Fruit fly (Drosophila melanogaster) whole organism, prepupa: ENCODE measurements around the gene Cp19.

ENCODE experiments used
- Blimp-1 ChIP-seq: fragments of 200-800 bp; sonication (Bioruptor generic); optimal IDR thresholded peaks from 3 replicates; lab custom pipeline; 2017; ENCODE audit warnings: missing biosample characterization, missing genetic modification characterization, mild to moderate bottlenecking, moderate library complexity, missing genetic modification reagents
- CG11762 ChIP-seq: fragments of 200-800 bp; sonication (Bioruptor generic); optimal IDR thresholded peaks from 3 replicates; lab custom pipeline; 2016; ENCODE audit warnings: missing biosample characterization, missing genetic modification characterization; ENCODE audit not compliant: insufficient read depth
- CG15336 ChIP-seq: fragments of 200-800 bp; sonication (Bioruptor generic); IDR thresholded peaks from 2 replicates; pipeline ENCODE4 v1.3.6; 2022; ENCODE audit warnings: missing biosample characterization, missing genetic modification characterization
- CG1621 ChIP-seq: fragments of 200-800 bp; sonication (Bioruptor generic); optimal IDR thresholded peaks from 3 replicates; lab custom pipeline; 2018; ENCODE audit warnings: missing biosample characterization, mild to moderate bottlenecking, missing genetic modification characterization
- CG3032 ChIP-seq: fragments of 200-800 bp; optimal IDR thresholded peaks from 2 replicates; lab custom pipeline; 2019; ENCODE audit warnings: missing biosample characterization, mild to moderate bottlenecking, missing genetic modification characterization, moderate library complexity
- CG31627 ChIP-seq: fragments of 200-800 bp; sonication (Bioruptor generic); optimal IDR thresholded peaks from 3 replicates; lab custom pipeline; 2016; ENCODE audit warnings: missing biosample characterization, missing genetic modification characterization
- CG32006 ChIP-seq: fragments of 200-800 bp; sonication (Bioruptor generic); optimal IDR thresholded peaks from 3 replicates; lab custom pipeline; 2017; ENCODE audit warnings: missing biosample characterization, mild to moderate bottlenecking, missing genetic modification characterization
- CG34406 ChIP-seq: fragments of 200-800 bp; sonication (Bioruptor generic); optimal IDR thresholded peaks from 3 replicates; lab custom pipeline; 2016; ENCODE audit warnings: missing biosample characterization, missing genetic modification characterization
- CG3919 ChIP-seq: fragments of 200-800 bp; sonication (Bioruptor generic); optimal IDR thresholded peaks from 3 replicates; lab custom pipeline; 2016; ENCODE audit warnings: missing biosample characterization, missing genetic modification characterization
- CG6163 ChIP-seq: fragments of 200-800 bp; sonication (Bioruptor generic); IDR thresholded peaks from 3 replicates; pipeline ENCODE4 v1.3.6; 2022; ENCODE audit warnings: missing biosample characterization, missing genetic modification characterization
- CG6792 ChIP-seq: fragments of 200-800 bp; sonication (Bioruptor generic); optimal IDR thresholded peaks from 3 replicates; lab custom pipeline; 2016; ENCODE audit warnings: missing biosample characterization, missing genetic modification characterization
- CG6808 ChIP-seq: fragments of 200-800 bp; sonication (Bioruptor generic); optimal IDR thresholded peaks from 3 replicates; lab custom pipeline; 2017; ENCODE audit warnings: missing biosample characterization, missing genetic modification characterization, mild to moderate bottlenecking, moderate library complexity, missing genetic modification reagents
- CG6854 ChIP-seq: fragments of 200-800 bp; sonication (Bioruptor generic); optimal IDR thresholded peaks from 2 replicates; lab custom pipeline; 2017; ENCODE audit warnings: missing biosample characterization, mild to moderate bottlenecking, missing genetic modification characterization
- CG7368 ChIP-seq: fragments of 200-800 bp; sonication (Bioruptor generic); optimal IDR thresholded peaks from 3 replicates; lab custom pipeline; 2016; ENCODE audit warnings: missing biosample characterization, missing genetic modification characterization
- CG8119 ChIP-seq: fragments of 200-800 bp; sonication (Bioruptor generic); IDR thresholded peaks from 3 replicates; pipeline ENCODE4 v1.3.6; 2022; ENCODE audit warnings: missing biosample characterization, missing genetic modification characterization
- CG8319 ChIP-seq: fragments of 200-800 bp; sonication (Bioruptor generic); optimal IDR thresholded peaks from 3 replicates; lab custom pipeline; 2016; ENCODE audit warnings: missing biosample characterization, missing genetic modification characterization
- CG8632 ChIP-seq: fragments of 200-800 bp; sonication (Bioruptor generic); optimal IDR thresholded peaks from 3 replicates; lab custom pipeline; 2016; ENCODE audit warnings: missing biosample characterization, missing genetic modification characterization
- CG9139 ChIP-seq: fragments of 200-800 bp; sonication (Bioruptor generic); optimal IDR thresholded peaks from 3 replicates; lab custom pipeline; 2017; ENCODE audit warnings: missing biosample characterization, mild to moderate bottlenecking, missing genetic modification characterization
- Eip75B ChIP-seq: fragments of 200-800 bp; sonication (Bioruptor generic); optimal IDR thresholded peaks from 3 replicates; lab custom pipeline; 2016; ENCODE audit warnings: missing biosample characterization, missing genetic modification characterization
- Eip78C ChIP-seq: fragments of 200-800 bp; sonication (Bioruptor generic); peaks from one replicate; lab custom pipeline; 2016; ENCODE audit warnings: missing biosample characterization, missing genetic modification characterization
- Eip93F ChIP-seq: fragments of 200-800 bp; sonication (Bioruptor generic); optimal IDR thresholded peaks from 2 replicates; lab custom pipeline; 2016; ENCODE audit warnings: missing biosample characterization, mild to moderate bottlenecking, missing genetic modification characterization
- Ets21C ChIP-seq: fragments of 200-800 bp; sonication (Bioruptor generic); optimal IDR thresholded peaks from 3 replicates; lab custom pipeline; 2016; ENCODE audit warnings: missing biosample characterization, missing genetic modification characterization
- Gug ChIP-seq: fragments of 200-800 bp; sonication (Bioruptor generic); IDR thresholded peaks from 2 replicates; pipeline ENCODE4 v1.3.6; 2022; ENCODE audit warnings: missing biosample characterization, missing genetic modification characterization
- Hr38 ChIP-seq: sonication (Bioruptor generic); optimal IDR thresholded peaks from 2 replicates; lab custom pipeline; 2016; ENCODE audit warnings: missing biosample characterization, missing genetic modification characterization
- Hr39 ChIP-seq: fragments of 200-800 bp; sonication (Bioruptor generic); optimal IDR thresholded peaks from 2 replicates; lab custom pipeline; 2016; ENCODE audit warnings: missing biosample characterization, missing genetic modification characterization
- Hr4 ChIP-seq: fragments of 200-800 bp; sonication (Bioruptor generic); optimal IDR thresholded peaks from 3 replicates; lab custom pipeline; 2016; ENCODE audit warnings: missing biosample characterization, missing genetic modification characterization
- Lpt ChIP-seq: fragments of 200-800 bp; sonication (Bioruptor generic); optimal IDR thresholded peaks from 3 replicates; lab custom pipeline; 2016; ENCODE audit warnings: missing biosample characterization, missing genetic modification characterization
- Met ChIP-seq: fragments of 200-800 bp; sonication (Bioruptor generic); optimal IDR thresholded peaks from 3 replicates; lab custom pipeline; 2016; ENCODE audit warnings: missing biosample characterization, missing genetic modification characterization
- Smox ChIP-seq: fragments of 200-800 bp; sonication (Bioruptor generic); optimal IDR thresholded peaks from 3 replicates; lab custom pipeline; 2016; ENCODE audit warnings: missing biosample characterization, missing genetic modification characterization
- Sox102F ChIP-seq: fragments of 200-800 bp; sonication (Bioruptor generic); optimal IDR thresholded peaks from 2 replicates; lab custom pipeline; 2016; ENCODE audit warnings: missing biosample characterization, mild to moderate bottlenecking, missing genetic modification characterization
- Sox14 ChIP-seq: fragments of 200-800 bp; sonication (Bioruptor generic); optimal IDR thresholded peaks from 3 replicates; lab custom pipeline; 2016; ENCODE audit warnings: missing biosample characterization, missing genetic modification characterization
- Sox15 ChIP-seq: fragments of 200-800 bp; sonication (Bioruptor generic); optimal IDR thresholded peaks from 3 replicates; lab custom pipeline; 2016; ENCODE audit warnings: missing biosample characterization, missing genetic modification characterization
- achi ChIP-seq: fragments of 200-800 bp; sonication (Bioruptor generic); optimal IDR thresholded peaks from 3 replicates; lab custom pipeline; 2016; ENCODE audit warnings: missing biosample characterization, missing genetic modification characterization
- acj6 ChIP-seq: fragments of 200-800 bp; sonication (Bioruptor generic); optimal IDR thresholded peaks from 3 replicates; lab custom pipeline; 2016; ENCODE audit warnings: missing biosample characterization, missing genetic modification characterization
- cyc ChIP-seq: fragments of 200-800 bp; sonication (Bioruptor generic); optimal IDR thresholded peaks from 3 replicates; lab custom pipeline; 2016; ENCODE audit warnings: missing biosample characterization, missing genetic modification characterization
- dac ChIP-seq: fragments of 200-800 bp; sonication (Bioruptor generic); optimal IDR thresholded peaks from 2 replicates; lab custom pipeline; 2017; ENCODE audit warnings: missing biosample characterization, mild to moderate bottlenecking, missing genetic modification characterization
- dsx ChIP-seq: fragments of 200-800 bp; optimal IDR thresholded peaks from 3 replicates; lab custom pipeline; 2019; ENCODE audit warnings: missing biosample characterization, mild to moderate bottlenecking, missing genetic modification characterization, moderate library complexity; ENCODE audit not compliant: poor library complexity, severe bottlenecking
- eg ChIP-seq: fragments of 200-800 bp; sonication (Bioruptor generic); IDR thresholded peaks from 3 replicates; pipeline ENCODE4 v1.3.6; 2022; ENCODE audit warnings: missing biosample characterization, missing genetic modification characterization
- esn ChIP-seq: fragments of 200-800 bp; sonication (Bioruptor generic); optimal IDR thresholded peaks from 2 replicates; lab custom pipeline; 2016; ENCODE audit warnings: missing biosample characterization, mild to moderate bottlenecking, missing genetic modification characterization, moderate library complexity
- fd59A ChIP-seq: fragments of 200-800 bp; sonication (Bioruptor generic); optimal IDR thresholded peaks from 2 replicates; lab custom pipeline; 2017; ENCODE audit warnings: missing biosample characterization, mild to moderate bottlenecking, missing genetic modification characterization, missing genetic modification reagents
- fd85E ChIP-seq: fragments of 200-800 bp; sonication (Bioruptor generic); optimal IDR thresholded peaks from 3 replicates; lab custom pipeline; 2016; ENCODE audit warnings: missing biosample characterization, missing genetic modification characterization
- lz ChIP-seq: fragments of 200-800 bp; sonication (Bioruptor generic); optimal IDR thresholded peaks from 3 replicates; lab custom pipeline; 2016; ENCODE audit warnings: missing biosample characterization, missing genetic modification characterization
- net ChIP-seq: fragments of 200-800 bp; sonication (Bioruptor generic); optimal IDR thresholded peaks from 3 replicates; lab custom pipeline; 2016; ENCODE audit warnings: missing biosample characterization, missing genetic modification characterization
- pdm3 ChIP-seq: fragments of 200-800 bp; sonication (Bioruptor generic); optimal IDR thresholded peaks from 3 replicates; lab custom pipeline; 2016; ENCODE audit warnings: missing biosample characterization, missing genetic modification characterization
- salr ChIP-seq, 2 experiments: fragments of 200-800 bp; sonication (Bioruptor generic); optimal IDR thresholded peaks; 3 replicates each; lab custom pipeline; 2016 to 2018; ENCODE audit warnings: missing biosample characterization in 2 of 2, missing genetic modification characterization in 2 of 2, mild to moderate bottlenecking in 1 of 2
- spab ChIP-seq: fragments of 200-800 bp; sonication (Bioruptor generic); optimal IDR thresholded peaks from 2 replicates; lab custom pipeline; 2017; ENCODE audit warnings: missing biosample characterization, mild to moderate bottlenecking, missing genetic modification characterization, missing genetic modification reagents
- ss ChIP-seq, 2 experiments: fragments of 200-800 bp; sonication (Bioruptor generic); optimal IDR thresholded peaks; 2 replicates in 1 of 2; 3 replicates in 1 of 2; lab custom pipeline; 2017 to 2018; ENCODE audit warnings: mild to moderate bottlenecking in 2 of 2, missing biosample characterization in 2 of 2, missing genetic modification characterization in 2 of 2, moderate library complexity in 1 of 2
- svp ChIP-seq: fragments of 200-800 bp; sonication (Bioruptor generic); peaks from one replicate; lab custom pipeline; 2016; ENCODE audit warnings: missing biosample characterization, missing genetic modification characterization
- topi ChIP-seq: fragments of 200-800 bp; sonication (Bioruptor generic); optimal IDR thresholded peaks from 3 replicates; lab custom pipeline; 2016; ENCODE audit warnings: missing biosample characterization, missing genetic modification characterization
- vri ChIP-seq: fragments of 200-800 bp; sonication (Bioruptor generic); optimal IDR thresholded peaks from 3 replicates; lab custom pipeline; 2016; ENCODE audit warnings: missing biosample characterization, mild to moderate bottlenecking, missing genetic modification characterization

Gene Cp19

dm6 chr3L:8755689-8756088 is 26.0 kb downstream of the Cp19 start, which contains the start of gene CG6576:
TSS of gene CG6576 (plus strand) at chr3L:8755989.
- TF ChIP-seq CG9139 (GFP tag; lab: Kevin White, UChicago) (no peak), CG32006 (GFP tag; lab: Kevin White, UChicago) (no peak), CG8632 (no peak), svp (peak; percentile 35), spab (GFP tag; lab: Kevin White, UChicago) (no peak), ss (GFP tag; optimal IDR thresholded peaks at IDR 0.05; lab: Kevin White, UChicago) (no peak)

dm6 chr3L:8763037-8763454 is 33.4 kb downstream of the Cp19 start:
- TF ChIP-seq acj6 (GFP tag; lab: Kevin White, UChicago): peak; percentile 35
- TF ChIP-seq CG3919 (GFP tag; lab: Kevin White, UChicago): no peak
- TF ChIP-seq CG6163 (GFP tag; lab: Robert Waterston, UW): no peak
- no peak for TF ChIP-seq dsx (GFP tag; lab: Kevin White, UChicago)
- TF ChIP-seq Hr39: peak; percentile 62
- TF ChIP-seq dac: no peak
- TF ChIP-seq CG32006 (GFP tag; lab: Kevin White, UChicago): peak; percentile 48
- TF ChIP-seq Met (GFP tag; lab: Kevin White, UChicago): peak; percentile 67
- TF ChIP-seq CG6792 (GFP tag; lab: Kevin White, UChicago): peak; percentile 26
- TF ChIP-seq CG3032: no peak
- no peak for TF ChIP-seq Eip93F (GFP tag; lab: Kevin White, UChicago)
- peak; percentile 17 for TF ChIP-seq Sox15 (GFP tag; lab: Kevin White, UChicago)
- TF ChIP-seq Ets21C (GFP tag; lab: Kevin White, UChicago): no peak
- TF ChIP-seq salr (GFP tag; optimal IDR thresholded peaks at IDR 0.05; lab: Kevin White, UChicago): no peak
- TF ChIP-seq esn (GFP tag; lab: Kevin White, UChicago): no peak
- peak; percentile 62 for TF ChIP-seq CG31627
- peak; percentile 53; the same call in 2 of the 3 replicates for TF ChIP-seq eg (GFP tag; lab: Robert Waterston, UW)
- no peak for TF ChIP-seq CG9139 (GFP tag; lab: Kevin White, UChicago)
- TF ChIP-seq achi (GFP tag; lab: Kevin White, UChicago): peak; percentile 58
- no peak for TF ChIP-seq Eip78C (GFP tag; lab: Kevin White, UChicago)
- no peak for TF ChIP-seq Eip75B (GFP tag; lab: Kevin White, UChicago)
- peak; percentile 47; the same call in 1 of the 3 replicates for TF ChIP-seq CG8119 (GFP tag; lab: Robert Waterston, UW)
- TF ChIP-seq CG11762 (GFP tag; lab: Kevin White, UChicago): no peak
- TF ChIP-seq CG6854 (GFP tag; lab: Kevin White, UChicago): no peak
- peak; percentile 70 for TF ChIP-seq Sox14 (GFP tag; lab: Kevin White, UChicago)
- peak; percentile 20; the same call in 1 of the 2 replicates for TF ChIP-seq CG15336
- TF ChIP-seq net (GFP tag; lab: Kevin White, UChicago): peak; percentile 28
- TF ChIP-seq spab (GFP tag; lab: Kevin White, UChicago): no peak
- TF ChIP-seq vri (GFP tag; lab: Kevin White, UChicago): peak; percentile 67
- peak; percentile 34 for TF ChIP-seq CG8632
- TF ChIP-seq CG8319 (GFP tag; lab: Kevin White, UChicago): no peak
- TF ChIP-seq CG7368 (GFP tag; lab: Kevin White, UChicago): no peak
- TF ChIP-seq cyc (GFP tag; lab: Kevin White, UChicago): peak; percentile 27
- no peak for TF ChIP-seq Gug
- peak; percentile 59 for TF ChIP-seq CG34406
- peak; percentile 40 for TF ChIP-seq Hr4 (GFP tag; lab: Kevin White, UChicago)
- TF ChIP-seq fd59A (GFP tag; lab: Kevin White, UChicago): no peak
- TF ChIP-seq svp: no peak
- TF ChIP-seq CG6808 (GFP tag; lab: Kevin White, UChicago): no peak
- no peak for TF ChIP-seq fd85E (GFP tag; lab: Kevin White, UChicago)
- TF ChIP-seq Smox: peak; percentile 61
- no peak for TF ChIP-seq Blimp-1 (GFP tag; lab: Kevin White, UChicago)
- no peak for TF ChIP-seq Lpt (GFP tag; lab: Kevin White, UChicago)
- no peak for TF ChIP-seq CG1621 (tag; lab: Kevin White, UChicago)
- no peak for TF ChIP-seq Hr38 (GFP tag; lab: Kevin White, UChicago)
- peak; percentile 44 for TF ChIP-seq pdm3 (GFP tag; lab: Kevin White, UChicago)
- TF ChIP-seq lz: peak; percentile 42
- no peak for TF ChIP-seq topi (GFP tag; lab: Kevin White, UChicago)
- peak; percentile 48 for TF ChIP-seq Sox102F
